Worm (Caenorhabditis elegans) whole organism, L1 larva: ENCODE measurements around the gene C54D10.3.

Experiments
- ceh-88 ChIP-seq: fragments of 200-800 bp; sonication (Bioruptor generic); IDR thresholded peaks from 2 replicates; pipeline ENCODE4 v1.3.6; 2022; ENCODE audit warnings: missing genetic modification characterization, missing compliant biosample characterization
- ces-1 ChIP-seq: fragments of 150-350 bp; optimal IDR thresholded peaks from 2 replicates; lab custom pipeline; 2014; ENCODE audit warnings: missing biosample characterization, missing genetic modification reagents, missing genetic modification characterization
- dsc-1 ChIP-seq: sonication (generic microtip); optimal IDR thresholded peaks from 2 replicates; lab custom pipeline; 2016; ENCODE audit warnings: mild to moderate bottlenecking, missing genetic modification characterization, missing compliant biosample characterization
- elt-3 ChIP-seq, 6 experiments: fragments of 150-350 bp in 1 of 6; sonication (generic microtip); optimal IDR thresholded peaks; 2 replicates each; lab custom pipeline; 2017 to 2018; ENCODE audit warnings: missing biosample characterization in 6 of 6, missing genetic modification characterization in 6 of 6, inconsistent platforms in 1 of 6
- fos-1 ChIP-seq: fragments of 150-350 bp; optimal IDR thresholded peaks from 2 replicates; lab custom pipeline; 2014; ENCODE audit warnings: missing biosample characterization, missing genetic modification characterization
- lin-39 ChIP-seq: fragments of 150-350 bp; optimal IDR thresholded peaks from 2 replicates; lab custom pipeline; 2014; ENCODE audit warnings: missing biosample characterization, missing genetic modification reagents, missing genetic modification characterization
- lir-3 ChIP-seq: sonication (generic microtip); optimal IDR thresholded peaks from 2 replicates; lab custom pipeline; 2016; ENCODE audit warnings: mild to moderate bottlenecking, missing genetic modification characterization, moderate library complexity, missing compliant biosample characterization; ENCODE audit not compliant: poor library complexity
- nhr-90 ChIP-seq: sonication (generic microtip); optimal IDR thresholded peaks from 2 replicates; lab custom pipeline; 2016; ENCODE audit warnings: mild to moderate bottlenecking, missing genetic modification characterization, missing compliant biosample characterization; ENCODE audit not compliant: poor library complexity
- skn-1 ChIP-seq: fragments of 150-350 bp; optimal IDR thresholded peaks from 2 replicates; lab custom pipeline; 2014; ENCODE audit warnings: missing biosample characterization, missing genetic modification characterization
- zag-1 ChIP-seq: fragments of 150-350 bp; optimal IDR thresholded peaks from 2 replicates; lab custom pipeline; 2014; ENCODE audit warnings: missing biosample characterization, missing genetic modification characterization

The C54D10.3 gene

ce11 chrV:12467755-12468154, 49.4 kb downstream of the C54D10.3 start (continued):
- TF ChIP-seq dsc-1 (tag; lab: Kevin White, UChicago) (no peak), nhr-90 (tag; lab: Kevin White, UChicago) (no peak), lir-3 (tag; lab: Kevin White, UChicago) (no peak)

- TF ChIP-seq ceh-88 (GFP tag; lab: Robert Waterston, UW) = no peak
- TF ChIP-seq skn-1 (tag; lab: Kevin White, UChicago) = no peak
- TF ChIP-seq zag-1 (tag; lab: Kevin White, UChicago) = no peak
- TF ChIP-seq ces-1 (GFP tag; lab: Kevin White, UChicago) = no peak
- no peak for TF ChIP-seq lin-39 (tag; lab: Kevin White, UChicago)
- TF ChIP-seq fos-1 (tag; lab: Kevin White, UChicago) = no peak
- TF ChIP-seq elt-3 (tag; optimal IDR thresholded peaks at IDR 0.05; lab: Kevin White, UChicago) = no peak
Observed at ce11 chrV:12468363-12468762, 50.0 kb downstream of the C54D10.3 start, which contains the start of gene F28C1.3. Gene F28C1.3 (plus strand): TSS chrV:12468663.
